Fruit fly (Drosophila melanogaster) whole organism, embryonic: ENCODE data around the gene CG43999.

Source experiments
- Asciz ChIP-seq: fragments of 200-800 bp; sonication (Bioruptor generic); optimal IDR thresholded peaks from 2 replicates; lab custom pipeline; 2017; ENCODE audit warnings: missing biosample characterization, mild to moderate bottlenecking, missing genetic modification characterization, missing genetic modification reagents
- Atf-2 ChIP-seq: fragments of 200-800 bp; sonication (Bioruptor generic); optimal IDR thresholded peaks from 2 replicates; lab custom pipeline; 2016; ENCODE audit warnings: missing biosample characterization, missing genetic modification characterization
- CG10462 ChIP-seq: fragments of 200-800 bp; sonication (Bioruptor generic); optimal IDR thresholded peaks from 2 replicates; lab custom pipeline; 2016; ENCODE audit warnings: missing biosample characterization, missing genetic modification characterization
- CG13624 ChIP-seq: fragments of 200-800 bp; sonication (Bioruptor generic); optimal IDR thresholded peaks from 2 replicates; lab custom pipeline; 2016; ENCODE audit warnings: missing biosample characterization, missing genetic modification characterization
- CG14965 ChIP-seq: fragments of 200-800 bp; sonication (Bioruptor generic); optimal IDR thresholded peaks from 2 replicates; lab custom pipeline; 2016; ENCODE audit warnings: missing biosample characterization, missing genetic modification characterization, borderline replicate concordance
- CG15073 ChIP-seq: fragments of 200-800 bp; sonication (Bioruptor generic); optimal IDR thresholded peaks from 2 replicates; lab custom pipeline; 2016; ENCODE audit warnings: missing biosample characterization, missing genetic modification characterization
- CG17361 ChIP-seq: fragments of 200-800 bp; sonication (Bioruptor generic); IDR thresholded peaks from 3 replicates; pipeline ENCODE4 v1.3.6; 2022; ENCODE audit warnings: missing biosample characterization, missing genetic modification characterization
- CG1832 ChIP-seq: fragments of 200-800 bp; sonication (Bioruptor generic); optimal IDR thresholded peaks from 2 replicates; lab custom pipeline; 2017; ENCODE audit warnings: missing biosample characterization, mild to moderate bottlenecking, missing genetic modification characterization, inconsistent platforms
- CG2712 ChIP-seq: fragments of 200-800 bp; optimal IDR thresholded peaks from 3 replicates; lab custom pipeline; 2019; ENCODE audit warnings: missing biosample characterization, mild to moderate bottlenecking, missing genetic modification characterization, moderate library complexity
- CG2889 ChIP-seq: fragments of 200-800 bp; sonication (Bioruptor generic); IDR thresholded peaks from 3 replicates; pipeline ENCODE4 v1.3.6; 2022; ENCODE audit warnings: missing biosample characterization, missing genetic modification characterization
- CG32772 ChIP-seq: fragments of 200-800 bp; sonication (Bioruptor generic); IDR thresholded peaks from 2 replicates; pipeline ENCODE4 v1.3.6; 2022; ENCODE audit warnings: missing biosample characterization, missing genetic modification characterization
- CG4707 ChIP-seq: fragments of 200-800 bp; sonication (Bioruptor generic); optimal IDR thresholded peaks from 2 replicates; lab custom pipeline; 2018; ENCODE audit warnings: missing biosample characterization, mild to moderate bottlenecking, missing genetic modification characterization, moderate library complexity
- CG6791 ChIP-seq: fragments of 200-800 bp; sonication (Bioruptor generic); IDR thresholded peaks from 3 replicates; pipeline ENCODE4 v1.3.6; 2022; ENCODE audit warnings: missing biosample characterization, missing genetic modification characterization; ENCODE audit not compliant: partially characterized antibody
- CG7745 ChIP-seq: fragments of 200-800 bp; sonication (Bioruptor generic); optimal IDR thresholded peaks from 2 replicates; lab custom pipeline; 2018; ENCODE audit warnings: missing biosample characterization, mild to moderate bottlenecking, missing genetic modification characterization, moderate library complexity
- CG7839 ChIP-seq: fragments of 200-800 bp; sonication (Bioruptor generic); optimal IDR thresholded peaks from 3 replicates; lab custom pipeline; 2018; ENCODE audit warnings: missing biosample characterization, mild to moderate bottlenecking, missing genetic modification characterization, moderate library complexity
- CG8924 ChIP-seq: fragments of 200-800 bp; optimal IDR thresholded peaks from 3 replicates; lab custom pipeline; 2019; ENCODE audit warnings: missing biosample characterization, mild to moderate bottlenecking, missing genetic modification characterization, moderate library complexity
- CG9437 ChIP-seq: fragments of 200-800 bp; sonication (Bioruptor generic); optimal IDR thresholded peaks from 2 replicates; lab custom pipeline; 2018; ENCODE audit warnings: missing biosample characterization, mild to moderate bottlenecking, missing genetic modification characterization
- CG9727 ChIP-seq: fragments of 200-800 bp; sonication (Bioruptor generic); optimal IDR thresholded peaks from 3 replicates; lab custom pipeline; 2017; ENCODE audit warnings: missing biosample characterization, mild to moderate bottlenecking, missing genetic modification characterization
- D ChIP-seq, 2 experiments: fragments of 200-800 bp in 1 of 2; fragments of >200 bp in 1 of 2; sonication (Bioruptor generic) in 1 of 2; optimal IDR thresholded peaks; 2 replicates in 1 of 2; 3 replicates in 1 of 2; lab custom pipeline; 2017; ENCODE audit warnings: mild to moderate bottlenecking in 1 of 2, missing biosample characterization in 1 of 2, missing genetic modification characterization in 1 of 2, missing genetic modification reagents in 1 of 2
- Dek ChIP-seq: fragments of 200-800 bp; sonication (Bioruptor generic); optimal IDR thresholded peaks from 3 replicates; lab custom pipeline; 2019; ENCODE audit warnings: missing biosample characterization, mild to moderate bottlenecking, missing genetic modification characterization, moderate library complexity
- HHEX ChIP-seq: fragments of 200-800 bp; sonication (Bioruptor generic); optimal IDR thresholded peaks from 3 replicates; lab custom pipeline; 2017; ENCODE audit warnings: missing biosample characterization, mild to moderate bottlenecking, missing genetic modification characterization, missing genetic modification reagents
- Hmr ChIP-seq: fragments of 200-800 bp; sonication (Bioruptor generic); optimal IDR thresholded peaks from 3 replicates; lab custom pipeline; 2017; ENCODE audit warnings: mild to moderate bottlenecking, missing biosample characterization, missing genetic modification reagents, missing genetic modification characterization
- Hr78 ChIP-seq, 2 experiments: fragments of 200-800 bp in 1 of 2; fragments of >200 bp in 1 of 2; sonication (Bioruptor generic) in 1 of 2; optimal IDR thresholded peaks; 2 replicates each; lab custom pipeline; 2017 to 2019; ENCODE audit warnings: missing biosample characterization in 2 of 2, missing genetic modification characterization in 2 of 2, mild to moderate bottlenecking in 1 of 2, moderate library complexity in 1 of 2
- Kr ChIP-seq: fragments of 200-800 bp; sonication (Bioruptor generic); optimal IDR thresholded peaks from 2 replicates; lab custom pipeline; 2017; ENCODE audit warnings: missing biosample characterization, mild to moderate bottlenecking, missing genetic modification characterization
- Nf-YC ChIP-seq: fragments of 200-800 bp; optimal IDR thresholded peaks from 3 replicates; lab custom pipeline; 2019; ENCODE audit warnings: missing biosample characterization, mild to moderate bottlenecking, missing genetic modification characterization, moderate library complexity
- Rfx ChIP-seq: fragments of 200-800 bp; sonication (Bioruptor generic); IDR thresholded peaks from 2 replicates; pipeline ENCODE4 v1.3.6; 2022; ENCODE audit warnings: missing biosample characterization, missing genetic modification characterization
- Six4 ChIP-seq: fragments of 200-800 bp; sonication (Bioruptor generic); optimal IDR thresholded peaks from 2 replicates; lab custom pipeline; 2016; ENCODE audit warnings: missing biosample characterization, missing genetic modification characterization
- Sry-β ChIP-seq: fragments of 200-800 bp; sonication (Bioruptor generic); optimal IDR thresholded peaks from 2 replicates; lab custom pipeline; 2018; ENCODE audit warnings: missing biosample characterization, mild to moderate bottlenecking, missing genetic modification characterization, moderate library complexity
- cato ChIP-seq: fragments of 200-800 bp; sonication (Bioruptor generic); optimal IDR thresholded peaks from 2 replicates; lab custom pipeline; 2016; ENCODE audit warnings: missing biosample characterization, missing genetic modification characterization, borderline replicate concordance
- chinmo ChIP-seq: fragments of 200-800 bp; sonication (Bioruptor generic); IDR thresholded peaks from 4 replicates; pipeline ENCODE4 v1.3.6; 2022; ENCODE audit warnings: missing biosample characterization, missing genetic modification characterization; ENCODE audit not compliant: partially characterized antibody
- exex ChIP-seq: fragments of 200-800 bp; sonication (Bioruptor generic); optimal IDR thresholded peaks from 4 replicates; lab custom pipeline; 2018; ENCODE audit warnings: missing biosample characterization, mild to moderate bottlenecking, missing genetic modification characterization, moderate library complexity
- fu2 ChIP-seq: fragments of 200-800 bp; sonication (Bioruptor generic); optimal IDR thresholded peaks from 2 replicates; lab custom pipeline; 2016; ENCODE audit warnings: missing biosample characterization, missing genetic modification characterization
- hbn ChIP-seq: fragments of 200-800 bp; sonication (Bioruptor generic); IDR thresholded peaks from 2 replicates; pipeline ENCODE4 v1.3.6; 2022; ENCODE audit warnings: missing biosample characterization, missing genetic modification characterization; ENCODE audit not compliant: partially characterized antibody
- kah ChIP-seq: fragments of 200-800 bp; sonication (Bioruptor generic); optimal IDR thresholded peaks from 2 replicates; lab custom pipeline; 2018; ENCODE audit warnings: missing biosample characterization, mild to moderate bottlenecking, missing genetic modification characterization
- pum ChIP-seq: fragments of 200-800 bp; sonication (Bioruptor generic); optimal IDR thresholded peaks from 2 replicates; lab custom pipeline; 2016; ENCODE audit warnings: missing biosample characterization, missing genetic modification characterization
- schlank ChIP-seq: fragments of 200-800 bp; sonication (Bioruptor generic); optimal IDR thresholded peaks from 2 replicates; lab custom pipeline; 2018; ENCODE audit warnings: missing biosample characterization, mild to moderate bottlenecking, missing genetic modification characterization
- sd ChIP-seq: fragments of 200-800 bp; sonication (Bioruptor generic); optimal IDR thresholded peaks from 3 replicates; lab custom pipeline; 2018; ENCODE audit warnings: missing biosample characterization, mild to moderate bottlenecking, missing genetic modification characterization, moderate library complexity
- sens-2 ChIP-seq: fragments of 200-800 bp; sonication (Bioruptor generic); IDR thresholded peaks from 2 replicates; pipeline ENCODE4 v1.3.6; 2022; ENCODE audit warnings: missing biosample characterization, missing genetic modification characterization
- slp2 ChIP-seq: fragments of 200-800 bp; sonication (Bioruptor generic); optimal IDR thresholded peaks from 2 replicates; lab custom pipeline; 2016; ENCODE audit warnings: missing biosample characterization, missing genetic modification characterization
- so ChIP-seq: fragments of 200-800 bp; sonication (Bioruptor generic); IDR thresholded peaks from 3 replicates; pipeline ENCODE4 v1.3.6; 2022; ENCODE audit warnings: missing biosample characterization, missing genetic modification characterization
- tll ChIP-seq, 2 experiments: fragments of 200-800 bp in 1 of 2; fragments of >200 bp in 1 of 2; sonication (Bioruptor generic) in 1 of 2; optimal IDR thresholded peaks; 2 replicates each; lab custom pipeline; 2017 to 2019; ENCODE audit warnings: missing biosample characterization in 2 of 2, missing genetic modification characterization in 2 of 2, mild to moderate bottlenecking in 1 of 2, moderate library complexity in 1 of 2
- trem ChIP-seq: fragments of 200-800 bp; optimal IDR thresholded peaks from 3 replicates; lab custom pipeline; 2019; ENCODE audit warnings: missing biosample characterization, mild to moderate bottlenecking, missing genetic modification characterization, moderate library complexity
- vvl ChIP-seq: fragments of 200-800 bp; sonication (Bioruptor generic); IDR thresholded peaks from 2 replicates; pipeline ENCODE4 v1.3.6; 2022; ENCODE audit warnings: missing biosample characterization, missing genetic modification characterization
- zf30C ChIP-seq: fragments of 200-800 bp; sonication (Bioruptor generic); optimal IDR thresholded peaks from 3 replicates; lab custom pipeline; 2018; ENCODE audit warnings: missing biosample characterization, mild to moderate bottlenecking, missing genetic modification characterization
- zfh1 ChIP-seq: fragments of 200-800 bp; sonication (Bioruptor generic); IDR thresholded peaks from 3 replicates; pipeline ENCODE4 v1.3.6; 2022; ENCODE audit warnings: missing biosample characterization, missing genetic modification characterization
- zfh2 ChIP-seq: fragments of 200-800 bp; sonication (Bioruptor generic); optimal IDR thresholded peaks from 2 replicates; lab custom pipeline; 2016; ENCODE audit warnings: missing biosample characterization, missing genetic modification characterization

CG43999 gene

dm6 chr3R:23933684-23934575, 5.1 kb upstream of the CG43999 start, which contains the start of gene CG5854 (continued):
- TF ChIP-seq CG1832 (GFP tag; lab: Kevin White, UChicago) (no peak), Sry-β (no peak), D (optimal IDR thresholded peaks at IDR 0.05; lab: Kevin White, UChicago) (no peak), D (GFP tag; optimal IDR thresholded peaks at IDR 0.05; lab: Kevin White, UChicago) (peak; percentile 74), tll (GFP tag; optimal IDR thresholded peaks at IDR 0.05; lab: Kevin White, UChicago) (no peak), slp2 (GFP tag; lab: Kevin White, UChicago) (peak; percentile 32), hbn (GFP tag; lab: Robert Waterston, UW) (no peak), CG2712 (tag; lab: Kevin White, UChicago) (peak; percentile 75), Atf-2 (GFP tag; lab: Kevin White, UChicago) (peak; percentile 68), CG8924 (peak; percentile 73), CG9437 (GFP tag; lab: Kevin White, UChicago) (peak; percentile 49), fu2 (GFP tag; lab: Kevin White, UChicago) (peak; percentile 26), sd (tag; lab: Kevin White, UChicago) (peak; percentile 88), so (GFP tag; lab: Robert Waterston, UW) (peak; percentile 74; the same call in 2 of the 3 replicates), Rfx (peak; percentile 77), chinmo (GFP tag; lab: Robert Waterston, UW) (peak; percentile 83; the same call in 1 of the 4 replicates), pum (peak; percentile 64), CG17361 (GFP tag; lab: Robert Waterston, UW) (peak; percentile 73), cato (peak; percentile 62), kah (no peak), vvl (GFP tag; lab: Robert Waterston, UW) (peak; percentile 88), CG4707 (GFP tag; lab: Kevin White, UChicago) (peak; percentile 75), CG2889 (GFP tag; lab: Robert Waterston, UW) (0 out of 3 replicates have a peak, but pooled peaks have one; percentile 44), Kr (no peak), HHEX (peak; percentile 79), schlank (peak; percentile 42), exex (tag; lab: Kevin White, UChicago) (no peak), zf30C (GFP tag; lab: Kevin White, UChicago) (no peak), Hmr (GFP tag; lab: Kevin White, UChicago) (peak; percentile 68), zfh2 (GFP tag; lab: Kevin White, UChicago) (peak; percentile 17), CG10462 (GFP tag; lab: Kevin White, UChicago) (peak; percentile 65), Nf-YC (tag; lab: Kevin White, UChicago) (peak; percentile 4), CG15073 (GFP tag; lab: Kevin White, UChicago) (no peak), CG7745 (tag; lab: Kevin White, UChicago) (no peak), trem (tag; lab: Kevin White, UChicago) (peak; percentile 59), CG14965 (GFP tag; lab: Kevin White, UChicago) (no peak), CG7839 (tag; lab: Kevin White, UChicago) (peak; percentile 70), sens-2 (GFP tag; lab: Robert Waterston, UW) (peak; percentile 60; the same call in 1 of the 2 replicates), CG6791 (GFP tag; lab: Robert Waterston, UW) (no peak), CG9727 (GFP tag; lab: Kevin White, UChicago) (peak; percentile 53), Hr78 (GFP tag; optimal IDR thresholded peaks at IDR 0.05; lab: Kevin White, UChicago) (peak in 1 of 2 experiments; percentile 18), CG32772 (peak; percentile 37; the same call in 1 of the 2 replicates), zfh1 (peak; percentile 92), Asciz (GFP tag; lab: Kevin White, UChicago) (peak; percentile 79), Six4 (GFP tag; lab: Kevin White, UChicago) (peak; percentile 68), CG13624 (peak; percentile 28), Dek (tag; lab: Kevin White, UChicago) (peak; percentile 22)
